Worm (Caenorhabditis elegans): ENCODE measurements around the gene Y39A1A.3.

DNA sequence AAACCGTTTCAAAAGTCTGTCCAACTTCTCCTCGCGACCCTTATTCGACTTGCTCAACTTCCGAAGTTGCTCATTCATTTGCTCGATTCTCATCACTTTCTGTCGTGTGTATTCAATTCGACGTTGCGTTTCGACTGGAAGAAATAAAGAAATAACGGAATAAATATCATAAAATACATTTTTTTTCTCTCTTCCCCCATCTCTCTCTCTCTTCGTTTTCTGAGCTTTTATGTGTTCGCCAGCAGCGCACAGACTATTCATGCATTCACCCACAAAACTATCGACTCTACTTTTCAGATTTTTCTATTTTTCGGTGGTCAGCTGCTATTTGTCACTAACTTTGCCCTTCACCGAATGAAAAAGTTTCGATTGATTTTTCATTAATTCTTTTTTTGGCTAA lies 36.0 kb downstream of the Y39A1A.3 start, which contains the start of gene rab-30:
- TF ChIP-seq pag-3 (tag; optimal IDR thresholded peaks at IDR 0.05; ENCODE audit: borderline replicate concordance, insufficient read depth) (no peak), mef-2 (tag; optimal IDR thresholded peaks at IDR 0.05) (no peak), aly-2 (tag; optimal IDR thresholded peaks at IDR 0.05) (no peak), lin-35 (GFP tag; optimal IDR thresholded peaks at IDR 0.05) (no peak), isw-1 (GFP tag; IDR thresholded peaks at IDR 0.05) (no peak), unc-62 (GFP tag; optimal IDR thresholded peaks at IDR 0.05) (no peak), lin-15B (tag; optimal IDR thresholded peaks at IDR 0.05) (no peak), fkh-10 (GFP tag; optimal IDR thresholded peaks at IDR 0.05) (no peak), ama-1 (optimal IDR thresholded peaks at IDR 0.05) (no peak), skn-1 (tag; optimal IDR thresholded peaks at IDR 0.05) (no peak)

Data from whole organism, L1 larva.